Worm (Caenorhabditis elegans): ENCODE data around the gene Y62F5A.10.

Y62F5A.10 gene

ce11 chrII:11473525-11474181, 47.7 kb upstream of the Y62F5A.10 start, which contains the start of the genes metl-1 and W02B12.11 (continued):
- peak; percentile 83 for TF ChIP-seq hlh-11 (tag; optimal IDR thresholded peaks at IDR 0.05)
- no peak for TF ChIP-seq ceh-82 (tag; optimal IDR thresholded peaks at IDR 0.05)
- TF ChIP-seq ceh-44 (GFP tag; IDR thresholded peaks at IDR 0.05) = no peak
- TF ChIP-seq R02D3.7 (tag; optimal IDR thresholded peaks at IDR 0.05) = no peak
- peak; percentile 88 for TF ChIP-seq lin-38 (GFP tag; IDR thresholded peaks at IDR 0.05)
- no peak for TF ChIP-seq pqm-1 (tag; optimal IDR thresholded peaks at IDR 0.05)
- TF ChIP-seq cey-2 (tag; optimal IDR thresholded peaks at IDR 0.05; ENCODE audit: borderline replicate concordance, insufficient read depth) = no peak
- peak; percentile 89 for TF ChIP-seq mep-1 (tag; optimal IDR thresholded peaks at IDR 0.05)
- no peak for TF ChIP-seq egl-27 (tag; optimal IDR thresholded peaks at IDR 0.05)
- no peak for TF ChIP-seq zag-1 (tag; optimal IDR thresholded peaks at IDR 0.05)
- TF ChIP-seq jun-1 (tag; optimal IDR thresholded peaks at IDR 0.05) = peak; percentile 65
- no peak for TF ChIP-seq daf-12 (tag; optimal IDR thresholded peaks at IDR 0.05)
- peak; percentile 24 for TF ChIP-seq mxl-3 (GFP tag; optimal IDR thresholded peaks at IDR 0.05)
- no peak for TF ChIP-seq mdt-29 (GFP tag; IDR thresholded peaks at IDR 0.05)
- no peak for TF ChIP-seq ceh-32 (tag; optimal IDR thresholded peaks at IDR 0.05; ENCODE audit: poor library complexity)
- no peak for TF ChIP-seq daf-19 (GFP tag; conservative IDR thresholded peaks at IDR 0.05)
- TF ChIP-seq nhr-237 (tag; optimal IDR thresholded peaks at IDR 0.05) = no peak
- peak; percentile 68 for TF ChIP-seq egl-43 (GFP tag; IDR thresholded peaks at IDR 0.05)
- no peak for TF ChIP-seq sdz-12 (GFP tag; optimal IDR thresholded peaks at IDR 0.05)
- no peak for TF ChIP-seq Y105C5A.15 (GFP tag; IDR thresholded peaks at IDR 0.05)
- peak; percentile 83 for TF ChIP-seq rbr-2 (tag; optimal IDR thresholded peaks at IDR 0.05)
- TF ChIP-seq spr-1 (tag; optimal IDR thresholded peaks at IDR 0.05) = peak; percentile 84
- TF ChIP-seq arid-1 (GFP tag; conservative IDR thresholded peaks at IDR 0.05) = peak; percentile 75
- TF ChIP-seq hlh-30 (tag; optimal IDR thresholded peaks at IDR 0.05; ENCODE audit: insufficient read depth) = no peak
- TF ChIP-seq lin-29 (GFP tag; IDR thresholded peaks at IDR 0.05) = peak; percentile 71; the same call in 1 of the 2 replicates
- no peak for TF ChIP-seq ceh-20 (GFP tag; IDR thresholded peaks at IDR 0.05)
- no peak for TF ChIP-seq dmd-8 (GFP tag; IDR thresholded peaks at IDR 0.05)
- no peak for TF ChIP-seq ztf-7 (tag; optimal IDR thresholded peaks at IDR 0.05)
- TF ChIP-seq Y75B8A.6 (GFP tag; IDR thresholded peaks at IDR 0.05) = no peak
- peak; percentile 74 for TF ChIP-seq dmd-6 (GFP tag; IDR thresholded peaks at IDR 0.05)
- TF ChIP-seq mdl-1 (tag; optimal IDR thresholded peaks at IDR 0.05) = peak in 1 of 2 experiments; percentile 43
- peak; percentile 73 for TF ChIP-seq ctbp-1 (GFP tag; IDR thresholded peaks at IDR 0.05)
- TF ChIP-seq snpc-1.2 (GFP tag; IDR thresholded peaks at IDR 0.05) = no peak; the same call in 1 of the 2 replicates
- TF ChIP-seq nhr-11 (tag; optimal IDR thresholded peaks at IDR 0.05) = peak; percentile 7
- TF ChIP-seq zfp-2 (tag; optimal IDR thresholded peaks at IDR 0.05) = no peak
- peak; percentile 62 for TF ChIP-seq madf-9 (GFP tag; conservative IDR thresholded peaks at IDR 0.05)
- TF ChIP-seq unc-62 (GFP tag; optimal IDR thresholded peaks at IDR 0.05 in 1 of 2) = peak in 1 of 2 experiments; percentile 88
- TF ChIP-seq unc-62 (tag; optimal IDR thresholded peaks at IDR 0.05) = no peak
- TF ChIP-seq nhr-77 (tag; optimal IDR thresholded peaks at IDR 0.05) = no peak
- peak; percentile 53 for TF ChIP-seq unc-130 (GFP tag; optimal IDR thresholded peaks at IDR 0.05)
- peak; percentile 37; the same call in 1 of the 2 replicates for TF ChIP-seq php-3 (GFP tag; IDR thresholded peaks at IDR 0.05)
- TF ChIP-seq ZK337.2 (GFP tag; IDR thresholded peaks at IDR 0.05) = no peak
- peak; percentile 71 for TF ChIP-seq spr-3 (GFP tag; optimal IDR thresholded peaks at IDR 0.05)
- TF ChIP-seq lin-39 (tag; optimal IDR thresholded peaks at IDR 0.05) = no peak
- peak; percentile 68 for TF ChIP-seq nhr-6 (tag; optimal IDR thresholded peaks at IDR 0.05)
- peak in 1 of 2 experiments; percentile 68 for TF ChIP-seq hif-1 (tag; optimal IDR thresholded peaks at IDR 0.05)
- TF ChIP-seq Y48G9A.11 (GFP tag; IDR thresholded peaks at IDR 0.05) = peak; percentile 47; the same call in 1 of the 2 replicates
- TF ChIP-seq pha-4 (GFP tag; IDR thresholded peaks at IDR 0.05) = peak; percentile 84
- TF ChIP-seq pha-4 (tag; optimal IDR thresholded peaks at IDR 0.05) = peak; percentile 14
- TF ChIP-seq dpl-1 (GFP tag; optimal IDR thresholded peaks at IDR 0.05) = peak; percentile 82
- no peak for TF ChIP-seq lin-15B (tag; optimal IDR thresholded peaks at IDR 0.05)
